Fruit fly (Drosophila melanogaster): Measurements from ENCODE around the gene Srlp.
A peak's percentile ranks its signal among the peaks of the same experiment; 100 is the strongest.

Srlp gene

DNA sequence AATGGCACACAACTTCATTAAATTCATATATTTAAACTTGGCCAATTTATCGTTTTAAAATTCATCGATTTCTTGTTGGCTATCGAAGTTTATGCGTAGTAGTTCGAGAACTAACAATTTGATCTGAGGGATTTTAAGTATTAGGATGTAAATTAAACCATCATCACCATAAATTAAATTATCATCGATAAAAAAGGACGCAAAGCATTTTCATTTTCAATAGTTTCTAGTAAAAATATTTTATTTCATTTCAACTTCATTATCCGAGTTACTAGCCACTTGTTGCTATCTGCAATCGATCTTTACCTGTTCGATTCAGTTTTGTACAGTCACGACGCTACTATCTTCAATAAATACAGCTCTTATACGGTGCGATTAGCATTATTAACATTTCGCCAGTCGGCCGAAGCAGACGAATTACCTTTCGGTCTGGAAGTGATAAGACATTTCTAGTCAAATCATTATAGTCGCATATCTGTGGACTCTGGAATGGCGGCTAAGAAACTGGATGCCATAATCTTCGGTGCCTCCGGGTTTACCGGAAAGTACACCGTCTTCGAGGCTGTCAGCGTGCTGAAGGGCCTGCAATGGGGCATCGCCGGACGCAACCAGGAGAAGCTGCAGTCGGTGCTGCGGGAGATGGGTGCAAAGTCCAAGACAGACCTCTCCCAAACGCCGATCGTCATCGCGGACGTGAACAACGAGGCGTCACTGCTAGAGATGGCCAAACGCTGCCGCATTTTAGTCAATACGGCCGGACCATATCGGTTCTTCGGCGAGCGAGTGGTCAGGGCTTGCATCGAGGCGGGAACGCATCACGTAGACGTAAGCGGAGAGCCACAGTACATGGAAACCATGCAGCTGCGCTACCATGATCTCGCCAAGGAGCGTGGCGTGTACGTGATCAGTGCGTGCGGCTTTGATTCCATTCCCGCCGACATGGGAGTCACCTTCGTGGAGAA lies 27.4 kb upstream of the Srlp start, which contains the start of gene CG5167 (continued):
- TF ChIP-seq gce (GFP tag; IDR thresholded peaks at IDR 0.05) (0 out of 3 replicates have a peak, but pooled peaks have one; percentile 30), CG8388 (GFP tag; optimal IDR thresholded peaks at IDR 0.05) (peak; percentile 24), eve (GFP tag; optimal IDR thresholded peaks at IDR 0.05) (no peak), pnt (GFP tag; optimal IDR thresholded peaks at IDR 0.05) (no peak), CG18011 (GFP tag; optimal IDR thresholded peaks at IDR 0.05) (no peak), CG11695 (GFP tag; IDR thresholded peaks at IDR 0.05) (peak; percentile 27; the same call in 1 of the 3 replicates), CG14050 (GFP tag; IDR thresholded peaks at IDR 0.05) (no peak), CG15269 (tag; optimal IDR thresholded peaks at IDR 0.05) (peak; percentile 47), kah (GFP tag; optimal IDR thresholded peaks at IDR 0.05) (peak; percentile 66), ham (GFP tag; IDR thresholded peaks at IDR 0.05) (no peak), ro (GFP tag; IDR thresholded peaks at IDR 0.05) (no peak), grn (GFP tag; optimal IDR thresholded peaks at IDR 0.05) (peak; percentile 93), CG2875 (GFP tag; optimal IDR thresholded peaks at IDR 0.05) (no peak), CG10267 (tag; optimal IDR thresholded peaks at IDR 0.05) (peak; percentile 64), nerfin-2 (GFP tag; IDR thresholded peaks at IDR 0.05; ENCODE audit: partially characterized antibody) (peak; percentile 23; the same call in 1 of the 2 replicates), lilli (GFP tag; optimal IDR thresholded peaks at IDR 0.05) (peak; percentile 45), crp (GFP tag; optimal IDR thresholded peaks at IDR 0.05) (no peak), Xrp1 (GFP tag; IDR thresholded peaks at IDR 0.05) (peak; percentile 49), Dip3 (GFP tag; optimal IDR thresholded peaks at IDR 0.05) (peak; percentile 7), CG8089 (GFP tag; optimal IDR thresholded peaks at IDR 0.05) (no peak), Opbp (GFP tag; IDR thresholded peaks at IDR 0.05; ENCODE audit: partially characterized antibody) (no peak), hkb (optimal IDR thresholded peaks at IDR 0.05) (no peak), hkb (GFP tag; IDR thresholded peaks at IDR 0.05) (peak; percentile 59), sens (GFP tag) (peak; percentile 89), cg (GFP tag; optimal IDR thresholded peaks at IDR 0.05) (no peak), Mad (GFP tag; optimal IDR thresholded peaks at IDR 0.05) (no peak), CG1647 (GFP tag; optimal IDR thresholded peaks at IDR 0.05) (no peak), CG30403 (GFP tag; optimal IDR thresholded peaks at IDR 0.05) (peak; percentile 34), Meics (GFP tag; optimal IDR thresholded peaks at IDR 0.05) (peak; percentile 38), knrl (GFP tag; IDR thresholded peaks at IDR 0.05; ENCODE audit: partially characterized antibody) (no peak), B-H1 (GFP tag; IDR thresholded peaks at IDR 0.05) (peak; percentile 11; the same call in 1 of the 3 replicates), Doc3 (GFP tag; IDR thresholded peaks at IDR 0.05; ENCODE audit: partially characterized antibody) (peak; percentile 53; the same call in 1 of the 3 replicates), Hr39 (optimal IDR thresholded peaks at IDR 0.05) (no peak), fu2 (GFP tag; optimal IDR thresholded peaks at IDR 0.05) (no peak), lbe (GFP tag; optimal IDR thresholded peaks at IDR 0.05) (peak; percentile 12), pzg (GFP tag; optimal IDR thresholded peaks at IDR 0.05) (peak; percentile 5), CG18476 (GFP tag; optimal IDR thresholded peaks at IDR 0.05) (no peak), CG9727 (GFP tag; optimal IDR thresholded peaks at IDR 0.05) (peak; percentile 59), bbx (GFP tag; IDR thresholded peaks at IDR 0.05; ENCODE audit: partially characterized antibody) (0 out of 2 replicates have a peak, but pooled peaks have one; percentile 22), CrebB (tag; optimal IDR thresholded peaks at IDR 0.05) (peak; percentile 31), Deaf1 (tag; optimal IDR thresholded peaks at IDR 0.05) (peak; percentile 50), Sin3A (optimal IDR thresholded peaks at IDR 0.05) (no peak), CG11504 (tag; optimal IDR thresholded peaks at IDR 0.05) (no peak), sqz (GFP tag; optimal IDR thresholded peaks at IDR 0.05) (peak; percentile 2), vfl (GFP tag; optimal IDR thresholded peaks at IDR 0.05) (no peak), CG15601 (tag; optimal IDR thresholded peaks at IDR 0.05) (peak; percentile 37), peb (GFP tag; IDR thresholded peaks at IDR 0.05) (no peak), CG18599 (GFP tag; optimal IDR thresholded peaks at IDR 0.05) (peak; percentile 67), croc (GFP tag; conservative IDR thresholded peaks at IDR 0.05) (no peak)
